Fruit fly (Drosophila melanogaster): ENCODE results near the gene Gr10b.

DNA sequence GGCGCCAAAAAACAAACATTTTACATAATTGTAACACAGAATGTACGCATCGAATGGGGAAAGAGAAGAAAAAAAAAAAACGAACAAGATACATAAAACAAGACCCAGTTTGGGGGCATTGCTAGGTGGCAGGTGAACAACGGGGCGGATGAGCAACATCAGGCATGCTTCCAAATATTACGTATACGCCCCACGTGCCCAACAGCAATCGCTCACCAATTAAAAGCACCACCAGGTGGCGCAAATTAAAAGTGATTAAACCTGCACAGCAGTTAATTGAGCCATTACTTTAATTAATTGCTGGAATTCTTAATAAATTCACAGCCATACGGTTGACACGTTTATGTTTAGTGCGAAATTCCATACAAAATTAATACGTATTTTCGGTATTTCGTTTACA, 27.5 kb downstream of the Gr10b start:
- TF ChIP-seq ham (GFP tag; IDR thresholded peaks at IDR 0.05) (no peak), ken (GFP tag; IDR thresholded peaks at IDR 0.05) (no peak), pros (GFP tag; optimal IDR thresholded peaks at IDR 0.05) (no peak), nau (GFP tag; optimal IDR thresholded peaks at IDR 0.05) (no peak), CG34422 (GFP tag; IDR thresholded peaks at IDR 0.05) (no peak), Rfx (GFP tag; IDR thresholded peaks at IDR 0.05) (no peak), odd (GFP tag; optimal IDR thresholded peaks at IDR 0.05) (no peak), CG10147 (GFP tag; optimal IDR thresholded peaks at IDR 0.05) (no peak), CG18764 (GFP tag; optimal IDR thresholded peaks at IDR 0.05) (no peak)
